Fruit fly (Drosophila melanogaster): ENCODE results near the gene CG18476.

- no peak for TF ChIP-seq CG5204 (GFP tag; optimal IDR thresholded peaks at IDR 0.05)
- TF ChIP-seq cic (GFP tag; optimal IDR thresholded peaks at IDR 0.05): no peak
- no peak for TF ChIP-seq Clk (GFP tag; optimal IDR thresholded peaks at IDR 0.05)
- no peak for TF ChIP-seq CG12768 (GFP tag; optimal IDR thresholded peaks at IDR 0.05)
- TF ChIP-seq Crg-1 (GFP tag; optimal IDR thresholded peaks at IDR 0.05): no peak
- TF ChIP-seq CG33017 (tag; optimal IDR thresholded peaks at IDR 0.05): no peak
- TF ChIP-seq CG14711 (tag; optimal IDR thresholded peaks at IDR 0.05): no peak
Observed at dm6 chr3R:11657786-11658193, 20.1 kb downstream of the CG18476 start.

Measured in whole organism, adult.